Fruit fly (Drosophila melanogaster) whole organism, embryonic: Measurements from ENCODE around the gene CG11608.

Experiments used
- CG10321 ChIP-seq: fragments of 200-800 bp; sonication (Bioruptor generic); IDR thresholded peaks from 2 replicates; pipeline ENCODE4 v1.3.6; 2022; ENCODE audit warnings: missing biosample characterization, missing genetic modification characterization
- CG12236 ChIP-seq: fragments of 200-800 bp; sonication (Bioruptor generic); optimal IDR thresholded peaks from 2 replicates; lab custom pipeline; 2016; ENCODE audit warnings: missing biosample characterization, missing genetic modification characterization
- CG17328 ChIP-seq: fragments of 200-800 bp; sonication (Bioruptor generic); IDR thresholded peaks from 2 replicates; pipeline ENCODE4 v1.3.6; 2022; ENCODE audit warnings: missing biosample characterization, missing genetic modification characterization
- CG18011 ChIP-seq: fragments of 200-800 bp; sonication (Bioruptor generic); optimal IDR thresholded peaks from 2 replicates; lab custom pipeline; 2017; ENCODE audit warnings: missing biosample characterization, missing genetic modification characterization, mild to moderate bottlenecking, moderate library complexity, missing genotype
- CG3065 ChIP-seq: fragments of 200-800 bp; sonication (Bioruptor generic); optimal IDR thresholded peaks from 2 replicates; lab custom pipeline; 2016; ENCODE audit warnings: missing biosample characterization, missing genetic modification characterization
- CG3281 ChIP-seq: fragments of 200-800 bp; sonication (Bioruptor generic); optimal IDR thresholded peaks from 3 replicates; lab custom pipeline; 2017; ENCODE audit warnings: missing biosample characterization, mild to moderate bottlenecking, missing genetic modification characterization
- CG4282 ChIP-seq: fragments of 200-800 bp; sonication (Bioruptor generic); optimal IDR thresholded peaks from 2 replicates; lab custom pipeline; 2016; ENCODE audit warnings: missing biosample characterization, missing genetic modification characterization
- CG4424 ChIP-seq: fragments of 200-800 bp; sonication (Bioruptor generic); optimal IDR thresholded peaks from 3 replicates; lab custom pipeline; 2016; ENCODE audit warnings: missing biosample characterization, missing genetic modification characterization
- CG5180 ChIP-seq: fragments of 200-800 bp; sonication (Bioruptor generic); optimal IDR thresholded peaks from 3 replicates; lab custom pipeline; 2017; ENCODE audit warnings: missing biosample characterization, missing genetic modification characterization, mild to moderate bottlenecking, moderate library complexity, missing genetic modification reagents
- CG6683 ChIP-seq: fragments of 200-800 bp; sonication (Bioruptor generic); optimal IDR thresholded peaks from 2 replicates; lab custom pipeline; 2017; ENCODE audit warnings: missing biosample characterization, mild to moderate bottlenecking, missing genetic modification characterization, missing genetic modification reagents
- CG7745 ChIP-seq: fragments of 200-800 bp; sonication (Bioruptor generic); optimal IDR thresholded peaks from 2 replicates; lab custom pipeline; 2018; ENCODE audit warnings: missing biosample characterization, mild to moderate bottlenecking, missing genetic modification characterization, moderate library complexity
- CG8924 ChIP-seq: fragments of 200-800 bp; optimal IDR thresholded peaks from 3 replicates; lab custom pipeline; 2019; ENCODE audit warnings: missing biosample characterization, mild to moderate bottlenecking, missing genetic modification characterization, moderate library complexity
- CrebB ChIP-seq: fragments of 200-800 bp; sonication (Bioruptor generic); optimal IDR thresholded peaks from 3 replicates; lab custom pipeline; 2018; ENCODE audit warnings: missing biosample characterization, mild to moderate bottlenecking, missing genetic modification characterization
- Deaf1 ChIP-seq: fragments of 200-800 bp; optimal IDR thresholded peaks from 3 replicates; lab custom pipeline; 2019; ENCODE audit warnings: missing biosample characterization, mild to moderate bottlenecking, missing genetic modification characterization, moderate library complexity
- Dref ChIP-seq: fragments of 200-800 bp; sonication (Bioruptor generic); IDR thresholded peaks from 2 replicates; pipeline ENCODE4 v1.3.6; 2022; ENCODE audit warnings: missing biosample characterization, missing genetic modification characterization
- Elba2 ChIP-seq: fragments of 200-800 bp; sonication (Bioruptor generic); optimal IDR thresholded peaks from 3 replicates; lab custom pipeline; 2016; ENCODE audit warnings: missing biosample characterization, missing genetic modification characterization
- GATAe ChIP-seq: fragments of 200-800 bp; sonication (Bioruptor generic); conservative IDR thresholded peaks from 2 replicates; pipeline ENCODE4 v1.3.6; 2022; ENCODE audit warnings: missing biosample characterization, missing genetic modification characterization
- HmgZ ChIP-seq: fragments of 200-800 bp; sonication (Bioruptor generic); optimal IDR thresholded peaks from 2 replicates; lab custom pipeline; 2018; ENCODE audit warnings: missing biosample characterization, mild to moderate bottlenecking, missing genetic modification characterization
- Hmr ChIP-seq: fragments of 200-800 bp; sonication (Bioruptor generic); optimal IDR thresholded peaks from 3 replicates; lab custom pipeline; 2017; ENCODE audit warnings: mild to moderate bottlenecking, missing biosample characterization, missing genetic modification reagents, missing genetic modification characterization
- Hsf ChIP-seq: fragments of 200-800 bp; sonication (Bioruptor generic); optimal IDR thresholded peaks from 3 replicates; lab custom pipeline; 2016; ENCODE audit warnings: missing biosample characterization, missing genetic modification characterization
- Med ChIP-seq: fragments of 200-800 bp; sonication (Bioruptor generic); peaks from one replicate; lab custom pipeline; 2016; ENCODE audit warnings: missing biosample characterization, missing genetic modification characterization, mild to moderate bottlenecking, inconsistent platforms, moderate library complexity
- Opbp ChIP-seq: fragments of 200-800 bp; sonication (Bioruptor generic); IDR thresholded peaks from 3 replicates; pipeline ENCODE4 v1.3.6; 2022; ENCODE audit warnings: missing biosample characterization, missing genetic modification characterization; ENCODE audit not compliant: partially characterized antibody
- Stat92E ChIP-seq, 3 experiments: fragments of >200 bp in 2 of 3; fragments of 200-800 bp in 1 of 3; sonication (Bioruptor generic) in 1 of 3; optimal IDR thresholded peaks; 2 replicates each; lab custom pipeline; 2017 to 2019; ENCODE audit warnings: missing biosample characterization in 3 of 3, missing genetic modification characterization in 3 of 3, mild to moderate bottlenecking in 1 of 3, moderate library complexity in 1 of 3
- Usf ChIP-seq: fragments of 200-800 bp; sonication (Bioruptor generic); optimal IDR thresholded peaks from 2 replicates; lab custom pipeline; 2017; ENCODE audit warnings: missing genotype, missing biosample characterization, missing genetic modification characterization
- abd-A ChIP-seq: fragments of 200-800 bp; sonication (Bioruptor generic); optimal IDR thresholded peaks from 3 replicates; lab custom pipeline; 2019; ENCODE audit warnings: missing biosample characterization, mild to moderate bottlenecking, missing genetic modification characterization, moderate library complexity
- cad ChIP-seq: fragments of >200 bp; optimal IDR thresholded peaks from 2 replicates; lab custom pipeline; 2017; ENCODE audit warnings: missing biosample characterization, missing genetic modification characterization
- chif ChIP-seq, 2 experiments: fragments of 200-800 bp; sonication (Bioruptor generic); optimal IDR thresholded peaks; 3 replicates each; lab custom pipeline; 2016; ENCODE audit warnings: missing biosample characterization in 2 of 2, missing genetic modification characterization in 2 of 2
- corto ChIP-seq: fragments of 200-800 bp; sonication (Bioruptor generic); optimal IDR thresholded peaks from 2 replicates; lab custom pipeline; 2016; ENCODE audit warnings: missing biosample characterization, mild to moderate bottlenecking, missing genetic modification characterization, moderate library complexity
- cwo ChIP-seq: fragments of 200-800 bp; sonication (Bioruptor generic); optimal IDR thresholded peaks from 3 replicates; lab custom pipeline; 2017; ENCODE audit warnings: missing biosample characterization, missing genetic modification characterization, mild to moderate bottlenecking, moderate library complexity, missing genetic modification reagents
- disco-r ChIP-seq: fragments of 200-800 bp; sonication (Bioruptor generic); optimal IDR thresholded peaks from 2 replicates; lab custom pipeline; 2016; ENCODE audit warnings: missing biosample characterization, missing genetic modification characterization
- ems ChIP-seq: fragments of 200-800 bp; sonication (Bioruptor generic); optimal IDR thresholded peaks from 3 replicates; lab custom pipeline; 2016; ENCODE audit warnings: missing biosample characterization, missing genetic modification characterization
- fd64A ChIP-seq: fragments of 200-800 bp; sonication (Bioruptor generic); optimal IDR thresholded peaks from 3 replicates; lab custom pipeline; 2018; ENCODE audit warnings: missing biosample characterization, mild to moderate bottlenecking, missing genetic modification characterization
- grn ChIP-seq: fragments of 200-800 bp; sonication (Bioruptor generic); optimal IDR thresholded peaks from 3 replicates; lab custom pipeline; 2017; ENCODE audit warnings: missing biosample characterization, missing genetic modification characterization
- hth ChIP-seq: fragments of >200 bp; optimal IDR thresholded peaks from 2 replicates; lab custom pipeline; 2017; ENCODE audit warnings: inconsistent platforms
- ind ChIP-seq: fragments of 200-800 bp; sonication (Bioruptor generic); optimal IDR thresholded peaks from 3 replicates; lab custom pipeline; 2016; ENCODE audit warnings: missing biosample characterization, missing genetic modification characterization
- kah ChIP-seq: fragments of 200-800 bp; sonication (Bioruptor generic); optimal IDR thresholded peaks from 2 replicates; lab custom pipeline; 2018; ENCODE audit warnings: missing biosample characterization, mild to moderate bottlenecking, missing genetic modification characterization
- ken ChIP-seq: fragments of 200-800 bp; sonication (Bioruptor generic); IDR thresholded peaks from 3 replicates; pipeline ENCODE4 v1.3.6; 2022; ENCODE audit warnings: missing biosample characterization, missing genetic modification characterization
- kni ChIP-seq: fragments of 200-800 bp; sonication (Bioruptor generic); optimal IDR thresholded peaks from 3 replicates; lab custom pipeline; 2017; ENCODE audit warnings: mild to moderate bottlenecking, missing biosample characterization, missing genetic modification reagents, missing genetic modification characterization
- prd ChIP-seq, 3 experiments: fragments of >200 bp in 2 of 3; fragments of 200-800 bp in 1 of 3; sonication (Bioruptor generic) in 1 of 3; optimal IDR thresholded peaks in 2 of 3; IDR thresholded peaks in 1 of 3; 2 replicates in 2 of 3; 3 replicates in 1 of 3; pipeline versions ENCODE4 v1.3.6 to Lab custom; 2017 to 2022; ENCODE audit warnings: missing biosample characterization in 1 of 3, missing genetic modification characterization in 1 of 3
- pros ChIP-seq: fragments of 200-800 bp; sonication (Bioruptor generic); optimal IDR thresholded peaks from 3 replicates; lab custom pipeline; 2019; ENCODE audit warnings: missing biosample characterization, mild to moderate bottlenecking, missing genetic modification characterization, moderate library complexity
- repo ChIP-seq: fragments of 200-800 bp; sonication (Bioruptor generic); optimal IDR thresholded peaks from 2 replicates; lab custom pipeline; 2016; ENCODE audit warnings: missing biosample characterization, missing genetic modification characterization
- rib ChIP-seq: fragments of 200-800 bp; sonication (Bioruptor generic); IDR thresholded peaks from 2 replicates; pipeline ENCODE4 v1.3.6; 2022; ENCODE audit warnings: missing biosample characterization, missing genetic modification characterization
- sens ChIP-seq: fragments of 200-800 bp; sonication (Bioruptor generic); peaks from one replicate; lab custom pipeline; 2016; ENCODE audit warnings: missing biosample characterization, missing genetic modification characterization
- slbo ChIP-seq: fragments of 200-800 bp; sonication (Bioruptor generic); IDR thresholded peaks from 2 replicates; pipeline ENCODE4 v1.3.6; 2022; ENCODE audit warnings: missing biosample characterization, missing genetic modification characterization
- toy ChIP-seq: fragments of 200-800 bp; sonication (Bioruptor generic); IDR thresholded peaks from 2 replicates; pipeline ENCODE4 v1.3.6; 2022; ENCODE audit warnings: missing biosample characterization, missing genetic modification characterization
- trem ChIP-seq: fragments of 200-800 bp; optimal IDR thresholded peaks from 3 replicates; lab custom pipeline; 2019; ENCODE audit warnings: missing biosample characterization, mild to moderate bottlenecking, missing genetic modification characterization, moderate library complexity
- tup ChIP-seq: fragments of 200-800 bp; sonication (Bioruptor generic); optimal IDR thresholded peaks from 2 replicates; lab custom pipeline; 2016; ENCODE audit warnings: missing biosample characterization, mild to moderate bottlenecking, missing genetic modification characterization, moderate library complexity
- vvl ChIP-seq: fragments of 200-800 bp; sonication (Bioruptor generic); IDR thresholded peaks from 2 replicates; pipeline ENCODE4 v1.3.6; 2022; ENCODE audit warnings: missing biosample characterization, missing genetic modification characterization

CG11608 gene

DNA sequence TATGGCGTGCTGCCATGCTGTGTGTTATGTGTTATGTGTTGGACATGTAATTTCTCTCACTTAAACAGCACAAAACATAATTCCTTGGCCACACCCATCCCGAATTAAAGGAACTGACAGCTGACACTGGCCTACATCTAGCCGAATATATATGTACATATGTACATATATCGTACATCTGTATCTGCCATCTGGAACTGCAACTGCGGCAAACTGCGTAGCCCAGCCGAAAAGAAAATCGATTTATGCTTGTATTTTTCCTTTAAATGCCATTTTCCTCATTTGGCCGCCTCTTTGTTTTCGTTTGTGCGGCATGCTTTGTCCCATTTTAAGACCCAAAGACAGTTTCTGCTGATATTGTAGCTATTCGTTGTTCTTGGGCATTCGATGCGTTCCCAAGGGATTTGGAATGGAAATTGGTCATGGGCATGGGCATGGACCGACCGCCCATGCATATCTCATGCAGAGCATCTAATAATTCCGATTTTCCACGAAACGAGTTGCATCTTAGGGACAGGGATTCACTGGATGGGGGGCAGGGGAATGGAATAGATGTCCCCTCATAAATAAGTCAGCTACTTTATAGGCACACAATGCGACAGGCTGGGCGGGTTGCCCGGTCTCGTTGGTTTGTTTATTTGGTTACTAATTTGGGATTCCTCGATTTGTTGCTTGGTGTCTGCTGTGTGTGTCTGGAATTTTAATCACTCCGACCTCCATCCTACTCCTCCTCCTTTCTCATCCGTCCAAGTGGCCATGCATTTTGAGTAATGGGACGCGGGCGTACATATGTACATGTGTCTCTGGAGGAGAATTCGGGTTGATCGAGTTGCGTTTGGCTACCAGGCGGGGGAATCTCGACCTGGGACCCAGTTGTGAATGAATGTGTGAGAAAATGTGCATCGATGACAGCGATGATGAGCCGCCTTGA is 11.1 kb downstream of the CG11608 start (continued):
- TF ChIP-seq CG4282: no peak
- TF ChIP-seq CrebB (tag; lab: Kevin White, UChicago): no peak
- TF ChIP-seq CG10321 (GFP tag; lab: Robert Waterston, UW): no peak
- no peak for TF ChIP-seq CG5180
- no peak for TF ChIP-seq Usf (GFP tag; lab: Kevin White, UChicago)
- TF ChIP-seq Deaf1 (tag; lab: Kevin White, UChicago): no peak
- no peak for TF ChIP-seq toy (GFP tag; lab: Robert Waterston, UW)
- TF ChIP-seq cad: peak; percentile 34
- TF ChIP-seq Dref (GFP tag; lab: Robert Waterston, UW): no peak
- TF ChIP-seq ind (GFP tag; lab: Kevin White, UChicago): no peak
- peak; percentile 27 for TF ChIP-seq grn (GFP tag; lab: Kevin White, UChicago)
- TF ChIP-seq vvl (GFP tag; lab: Robert Waterston, UW): peak; percentile 66; the same call in 1 of the 2 replicates
- peak; percentile 33 for TF ChIP-seq kah
- no peak for TF ChIP-seq tup
- TF ChIP-seq kni (GFP tag; lab: Kevin White, UChicago): peak; percentile 94
- no peak for TF ChIP-seq rib (GFP tag; lab: Robert Waterston, UW)
- TF ChIP-seq HmgZ: no peak
- no peak for TF ChIP-seq CG17328
- no peak for TF ChIP-seq CG4424 (GFP tag; lab: Kevin White, UChicago)
- TF ChIP-seq repo (GFP tag; lab: Kevin White, UChicago): no peak
- TF ChIP-seq trem (tag; lab: Kevin White, UChicago): no peak
- 0 out of 3 replicates have a peak, but pooled peaks have one; percentile 12 for TF ChIP-seq Opbp (GFP tag; lab: Robert Waterston, UW)
- peak; percentile 75 for TF ChIP-seq pros
- no peak for TF ChIP-seq CG3065 (GFP tag; lab: Kevin White, UChicago)
- no peak for TF ChIP-seq Hsf (GFP tag; lab: Kevin White, UChicago)
- TF ChIP-seq hth (lab: Kevin White, UChicago): peak; percentile 79
- peak; percentile 24 for TF ChIP-seq sens (GFP tag; lab: Kevin White, UChicago)
- TF ChIP-seq Med (GFP tag; lab: Kevin White, UChicago): peak; percentile 40
- peak; percentile 58 for TF ChIP-seq CG7745 (tag; lab: Kevin White, UChicago)
- TF ChIP-seq ems (GFP tag; lab: Kevin White, UChicago): no peak
- TF ChIP-seq GATAe (GFP tag; lab: Robert Waterston, UW): no peak
- no peak for TF ChIP-seq disco-r (GFP tag; lab: Kevin White, UChicago)
- TF ChIP-seq prd (optimal IDR thresholded peaks at IDR 0.05; lab: Kevin White, UChicago): no peak
- TF ChIP-seq prd (GFP tag; IDR thresholded peaks at IDR 0.05; lab: Robert Waterston, UW): 0 out of 3 replicates have a peak, but pooled peaks have one; percentile 44
- TF ChIP-seq CG18011: no peak
- TF ChIP-seq CG8924 (tag; lab: Kevin White, UChicago): no peak
- no peak for TF ChIP-seq corto (GFP tag; lab: Kevin White, UChicago)
- peak in 1 of 3 experiments; percentile 98 for TF ChIP-seq Stat92E (GFP tag; optimal IDR thresholded peaks at IDR 0.05; lab: Kevin White, UChicago)
- no peak for TF ChIP-seq slbo
- peak; percentile 90 for TF ChIP-seq abd-A
- TF ChIP-seq Hmr (GFP tag; lab: Kevin White, UChicago): no peak
- TF ChIP-seq CG6683: no peak
- TF ChIP-seq CG3281 (GFP tag; lab: Kevin White, UChicago): no peak
- no peak for TF ChIP-seq cwo
- TF ChIP-seq chif (GFP tag; optimal IDR thresholded peaks at IDR 0.05; lab: Kevin White, UChicago): no peak
- TF ChIP-seq fd64A (GFP tag; lab: Kevin White, UChicago): peak; percentile 51
- no peak for TF ChIP-seq ken
- no peak for TF ChIP-seq Elba2 (GFP tag; lab: Kevin White, UChicago)
- no peak for TF ChIP-seq CG12236 (GFP tag; lab: Kevin White, UChicago)
